Worm (Caenorhabditis elegans): ENCODE data around the gene T04C9.1.

T04C9.1 gene

DNA sequence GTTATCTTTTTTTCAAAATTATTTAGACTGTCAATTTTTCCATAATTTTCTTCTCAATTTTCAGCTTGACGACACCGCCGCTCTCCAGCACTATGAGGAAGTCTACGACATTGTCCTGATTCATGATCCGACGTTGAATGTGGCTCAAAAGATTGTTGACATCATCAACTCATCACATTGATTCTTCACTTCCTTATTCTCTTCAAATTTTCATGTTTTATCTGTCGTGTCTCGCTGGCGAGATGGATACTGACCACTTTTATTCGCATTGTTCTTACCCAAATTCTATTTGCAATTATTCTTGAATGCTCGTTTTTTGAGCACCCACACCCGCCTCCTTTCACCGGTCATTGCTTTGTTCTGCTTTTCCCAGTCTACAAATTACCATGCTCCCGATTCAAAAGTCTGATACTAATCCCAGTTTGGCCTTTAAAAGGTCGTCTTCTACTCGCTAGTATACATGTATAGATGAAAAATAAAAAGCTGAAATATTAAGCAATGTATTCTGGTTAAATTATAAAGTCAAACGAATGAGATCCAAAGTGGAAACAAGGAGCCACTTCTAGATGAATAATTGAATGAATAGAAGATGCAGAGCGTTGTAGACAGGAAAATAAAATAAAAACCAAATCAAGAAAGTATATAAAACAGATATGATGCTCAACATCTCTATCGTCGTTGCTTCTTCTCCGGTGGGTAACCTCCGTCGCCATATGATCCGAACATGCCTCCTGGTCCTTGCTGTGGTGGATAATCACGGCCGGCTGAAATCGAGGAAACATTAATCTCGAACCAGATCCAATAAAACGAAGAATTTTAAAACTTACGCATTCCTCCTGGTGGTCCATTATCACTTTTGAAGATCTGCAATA, 39.7 kb upstream of the T04C9.1 start:
- TF ChIP-seq cog-1 (tag; optimal IDR thresholded peaks at IDR 0.05) (no peak), klf-2 (GFP tag; conservative IDR thresholded peaks at IDR 0.05) (no peak), ztf-23 (GFP tag; IDR thresholded peaks at IDR 0.05) (no peak), T22C8.4 (GFP tag; IDR thresholded peaks at IDR 0.05) (no peak), tab-1 (GFP tag; IDR thresholded peaks at IDR 0.05) (no peak), ref-1 (GFP tag; conservative IDR thresholded peaks at IDR 0.05) (no peak), flt-1 (GFP tag; IDR thresholded peaks at IDR 0.05) (no peak)

ce11 chrIII:5953913-5954290, 39.1 kb upstream of the T04C9.1 start:
- TF ChIP-seq ztf-23 (GFP tag; IDR thresholded peaks at IDR 0.05) (no peak), tab-1 (GFP tag; IDR thresholded peaks at IDR 0.05) (0 out of 2 replicates have a peak, but pooled peaks have one; percentile 56)

ce11 chrIII:5958172-5958886, 34.7 kb upstream of the T04C9.1 start, which contains the start of the genes nono-1 and nop-1:
Gene nono-1 (minus strand): TSS chrIII:5958246.
Gene nop-1 (plus strand): TSS chrIII:5958722.
- TF ChIP-seq ztf-29 (GFP tag; IDR thresholded peaks at IDR 0.05) (no peak), med-1 (GFP tag; optimal IDR thresholded peaks at IDR 0.05; ENCODE audit: insufficient read depth) (no peak), ztf-23 (GFP tag; IDR thresholded peaks at IDR 0.05) (no peak), flt-1 (GFP tag; IDR thresholded peaks at IDR 0.05) (peak; percentile 64; the same call in 1 of the 2 replicates), cog-1 (tag; optimal IDR thresholded peaks at IDR 0.05) (no peak), tab-1 (GFP tag; IDR thresholded peaks at IDR 0.05) (no peak)

ce11 chrIII:5959049-5959448, 34.0 kb upstream of the T04C9.1 start:
- no peak for TF ChIP-seq ztf-23 (GFP tag; IDR thresholded peaks at IDR 0.05)
- TF ChIP-seq tab-1 (GFP tag; IDR thresholded peaks at IDR 0.05), result no peak
- TF ChIP-seq ztf-29 (GFP tag; IDR thresholded peaks at IDR 0.05), result no peak
- no peak for TF ChIP-seq flt-1 (GFP tag; IDR thresholded peaks at IDR 0.05)
- TF ChIP-seq klf-2 (GFP tag; conservative IDR thresholded peaks at IDR 0.05), result no peak
- no peak for TF ChIP-seq cog-1 (tag; optimal IDR thresholded peaks at IDR 0.05)
- no peak for TF ChIP-seq ref-1 (GFP tag; conservative IDR thresholded peaks at IDR 0.05)
- TF ChIP-seq T22C8.4 (GFP tag; IDR thresholded peaks at IDR 0.05), result no peak
- no peak for TF ChIP-seq med-1 (GFP tag; optimal IDR thresholded peaks at IDR 0.05; ENCODE audit: insufficient read depth)

DNA sequence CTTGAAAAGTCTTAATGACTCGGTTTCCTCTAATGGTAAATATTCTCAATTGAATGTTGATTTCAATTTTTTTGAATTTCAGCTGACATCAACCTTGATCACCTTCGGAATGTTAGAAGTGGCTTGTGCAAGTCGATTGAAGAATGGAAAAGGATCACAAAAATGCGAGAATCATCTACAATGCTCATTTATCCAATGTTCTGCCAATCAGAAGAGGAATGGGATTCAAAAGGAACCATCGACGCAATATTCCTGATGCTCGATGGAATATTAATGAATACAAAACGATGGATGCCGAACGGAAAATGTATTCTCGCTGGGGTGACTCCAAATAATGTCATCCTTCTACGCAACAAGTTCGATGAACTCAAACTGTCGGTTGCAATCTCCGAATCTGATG, 31.5 kb upstream of the T04C9.1 start:
- no peak for TF ChIP-seq ztf-29 (GFP tag; IDR thresholded peaks at IDR 0.05)

DNA sequence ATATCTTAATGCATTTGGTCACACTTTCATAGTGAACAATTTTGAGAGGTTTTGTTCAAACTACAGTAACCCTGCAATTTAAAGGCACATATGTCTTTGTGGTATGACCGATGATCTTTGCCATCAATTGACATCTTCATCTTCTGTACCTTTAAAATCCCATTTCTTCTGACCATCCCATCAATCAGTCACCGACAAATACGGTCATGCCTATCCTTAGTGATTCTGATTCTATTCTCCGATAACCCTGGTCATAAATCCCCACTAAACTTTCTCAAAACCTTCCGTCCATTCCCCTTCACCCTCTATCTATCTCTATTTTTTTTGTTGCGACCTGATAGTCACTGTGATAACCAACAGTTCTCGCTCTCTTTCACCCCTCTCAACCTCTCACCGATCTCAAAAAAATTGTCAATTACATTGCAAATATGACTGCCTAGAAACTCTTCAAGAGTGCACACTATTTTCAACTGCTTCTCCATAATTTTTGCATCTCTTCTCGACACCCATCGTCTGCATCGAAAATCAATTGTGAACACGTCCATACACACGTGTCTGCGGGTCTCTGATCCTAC, 28.9 kb upstream of the T04C9.1 start:
- no peak for TF ChIP-seq med-1 (GFP tag; optimal IDR thresholded peaks at IDR 0.05; ENCODE audit: insufficient read depth)
- TF ChIP-seq T22C8.4 (GFP tag; IDR thresholded peaks at IDR 0.05), result no peak
- no peak for TF ChIP-seq klf-2 (GFP tag; conservative IDR thresholded peaks at IDR 0.05)
- TF ChIP-seq cog-1 (tag; optimal IDR thresholded peaks at IDR 0.05), result no peak
- TF ChIP-seq flt-1 (GFP tag; IDR thresholded peaks at IDR 0.05), result no peak
- TF ChIP-seq ztf-23 (GFP tag; IDR thresholded peaks at IDR 0.05), result no peak
- no peak for TF ChIP-seq tab-1 (GFP tag; IDR thresholded peaks at IDR 0.05)
- no peak for TF ChIP-seq ztf-29 (GFP tag; IDR thresholded peaks at IDR 0.05)
- TF ChIP-seq ref-1 (GFP tag; conservative IDR thresholded peaks at IDR 0.05), result no peak

DNA sequence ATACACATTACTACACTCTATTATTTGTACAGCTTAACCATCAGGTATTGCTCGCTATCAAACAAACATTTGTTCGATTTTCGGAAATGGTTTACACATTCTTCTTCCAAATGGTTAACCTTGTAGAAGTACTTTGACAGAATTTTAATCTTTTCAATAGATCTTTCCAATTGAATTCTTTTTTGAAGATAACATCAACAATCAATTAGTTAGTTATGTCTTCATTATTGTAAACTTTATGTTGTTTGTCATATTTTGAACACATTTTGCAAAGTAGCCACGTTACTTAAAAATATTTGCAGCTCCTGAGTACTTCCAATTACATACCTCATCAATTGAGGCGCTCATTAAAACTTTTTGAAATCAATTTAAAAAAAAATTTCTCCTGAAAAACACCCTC, 27.6 kb upstream of the T04C9.1 start:
- TF ChIP-seq ztf-23 (GFP tag; IDR thresholded peaks at IDR 0.05) (no peak), tab-1 (GFP tag; IDR thresholded peaks at IDR 0.05) (no peak), flt-1 (GFP tag; IDR thresholded peaks at IDR 0.05) (no peak), med-1 (GFP tag; optimal IDR thresholded peaks at IDR 0.05; ENCODE audit: insufficient read depth) (no peak), cog-1 (tag; optimal IDR thresholded peaks at IDR 0.05) (no peak), ztf-29 (GFP tag; IDR thresholded peaks at IDR 0.05) (no peak), klf-2 (GFP tag; conservative IDR thresholded peaks at IDR 0.05) (no peak), ref-1 (GFP tag; conservative IDR thresholded peaks at IDR 0.05) (no peak), T22C8.4 (GFP tag; IDR thresholded peaks at IDR 0.05) (no peak)

- TF ChIP-seq ztf-23 (GFP tag; IDR thresholded peaks at IDR 0.05) (no peak), cog-1 (tag; optimal IDR thresholded peaks at IDR 0.05) (no peak), klf-2 (GFP tag; conservative IDR thresholded peaks at IDR 0.05) (no peak), ztf-29 (GFP tag; IDR thresholded peaks at IDR 0.05) (no peak), tab-1 (GFP tag; IDR thresholded peaks at IDR 0.05) (no peak), ref-1 (GFP tag; conservative IDR thresholded peaks at IDR 0.05) (no peak), flt-1 (GFP tag; IDR thresholded peaks at IDR 0.05) (no peak), med-1 (GFP tag; optimal IDR thresholded peaks at IDR 0.05; ENCODE audit: insufficient read depth) (no peak), T22C8.4 (GFP tag; IDR thresholded peaks at IDR 0.05) (no peak)
These were observed 27.1 kb upstream of the T04C9.1 start, which contains the start of gene dct-6 for ce11 chrIII:5965839-5966463. Gene dct-6 (plus strand): TSS chrIII:5966413.

DNA sequence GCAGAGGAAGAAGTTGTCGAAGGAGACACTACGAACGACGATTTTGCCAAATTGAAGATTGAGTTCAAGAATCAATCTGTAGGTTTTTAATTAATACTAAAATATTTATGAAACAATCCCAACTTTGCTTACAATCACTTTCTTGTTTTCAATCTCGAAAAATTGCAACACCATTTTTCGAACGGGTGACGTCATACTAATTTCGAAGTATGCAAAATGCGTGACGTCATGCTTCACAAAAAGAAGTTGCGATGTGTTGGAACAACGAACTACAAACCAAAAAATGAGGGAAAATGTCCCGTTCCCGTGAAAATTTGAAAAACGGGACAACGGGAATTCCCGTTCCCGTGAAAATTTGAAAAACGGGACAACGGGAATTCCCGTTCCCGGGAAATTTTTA, 25.4 kb upstream of the T04C9.1 start:
- TF ChIP-seq cog-1 (tag; optimal IDR thresholded peaks at IDR 0.05), result no peak
- no peak for TF ChIP-seq ztf-23 (GFP tag; IDR thresholded peaks at IDR 0.05)
- no peak for TF ChIP-seq ztf-29 (GFP tag; IDR thresholded peaks at IDR 0.05)
- TF ChIP-seq T22C8.4 (GFP tag; IDR thresholded peaks at IDR 0.05), result no peak
- TF ChIP-seq flt-1 (GFP tag; IDR thresholded peaks at IDR 0.05), result no peak
- no peak for TF ChIP-seq klf-2 (GFP tag; conservative IDR thresholded peaks at IDR 0.05)
- no peak for TF ChIP-seq med-1 (GFP tag; optimal IDR thresholded peaks at IDR 0.05; ENCODE audit: insufficient read depth)
- TF ChIP-seq tab-1 (GFP tag; IDR thresholded peaks at IDR 0.05), result no peak
- TF ChIP-seq ref-1 (GFP tag; conservative IDR thresholded peaks at IDR 0.05), result no peak

Data from whole organism, midembryonic.